Fruit fly (Drosophila melanogaster) whole organism, larva: ENCODE data around the gene Eig71Ec.

Experiments
- noc ChIP-seq: fragments of 200-800 bp; sonication (Bioruptor generic); optimal IDR thresholded peaks from 3 replicates; lab custom pipeline; 2019; ENCODE audit warnings: missing biosample characterization, mild to moderate bottlenecking, missing genetic modification characterization, moderate library complexity

Gene Eig71Ec

DNA sequence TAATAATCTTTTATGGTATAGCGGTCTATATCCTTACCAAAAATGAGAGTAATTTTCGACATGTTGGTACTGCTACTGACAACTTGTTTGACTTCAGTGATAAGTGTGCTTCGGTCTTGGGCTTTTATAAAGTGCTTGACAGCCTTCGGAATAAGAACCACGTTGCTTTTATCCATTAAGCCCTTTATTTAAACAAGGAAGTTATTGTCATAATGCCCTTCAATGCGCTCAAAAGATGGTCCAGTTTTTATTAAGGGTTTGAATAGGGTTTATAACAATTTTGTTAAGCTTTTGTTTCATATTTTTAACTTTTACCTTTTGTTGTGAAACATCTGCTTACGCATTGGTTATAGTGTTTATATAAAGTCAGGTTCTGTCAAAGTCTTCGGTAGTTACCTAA lies at the start of gene Eig71Ec, which contains the start of gene Eig71Ed:
Gene Eig71Ec, minus strand, starts transcription at position 101 of the 400 bp plus-strand sequence.
Gene Eig71Ed, plus strand, starts transcription at position 384 of the 400 bp plus-strand sequence.
- TF ChIP-seq noc (tag; lab: Kevin White, UChicago), result no peak

DNA sequence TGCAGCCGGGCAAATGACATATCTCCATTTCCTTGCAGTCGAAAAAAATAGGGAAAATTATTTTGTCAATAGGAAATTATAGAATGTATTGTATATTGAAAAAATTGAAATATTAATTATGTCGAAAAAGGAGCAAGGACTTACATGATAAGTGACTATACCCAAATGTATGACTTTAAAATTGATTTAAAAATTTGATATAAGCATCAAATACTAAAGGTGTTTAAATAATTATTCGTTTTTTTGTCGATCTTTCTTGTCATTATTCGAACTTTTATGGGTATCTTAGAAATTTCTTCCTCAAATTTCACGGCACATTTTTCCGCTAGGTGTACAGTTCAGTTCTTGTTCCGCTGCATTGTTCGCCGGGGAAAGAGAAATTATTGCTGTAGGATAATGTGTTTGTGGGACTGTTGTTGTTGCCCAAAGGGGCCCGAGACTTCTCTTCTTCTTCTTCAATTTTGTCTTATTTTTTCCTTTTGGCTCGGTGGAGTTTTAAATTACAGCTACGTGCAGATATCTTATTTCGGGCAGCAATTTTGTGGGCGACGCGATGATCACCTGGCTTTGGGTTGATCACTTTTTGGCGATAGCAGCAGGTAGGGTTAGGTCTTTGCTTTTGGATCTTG lies 48.4 kb upstream of the Eig71Ec start:
- no peak for TF ChIP-seq noc (tag; lab: Kevin White, UChicago)

DNA sequence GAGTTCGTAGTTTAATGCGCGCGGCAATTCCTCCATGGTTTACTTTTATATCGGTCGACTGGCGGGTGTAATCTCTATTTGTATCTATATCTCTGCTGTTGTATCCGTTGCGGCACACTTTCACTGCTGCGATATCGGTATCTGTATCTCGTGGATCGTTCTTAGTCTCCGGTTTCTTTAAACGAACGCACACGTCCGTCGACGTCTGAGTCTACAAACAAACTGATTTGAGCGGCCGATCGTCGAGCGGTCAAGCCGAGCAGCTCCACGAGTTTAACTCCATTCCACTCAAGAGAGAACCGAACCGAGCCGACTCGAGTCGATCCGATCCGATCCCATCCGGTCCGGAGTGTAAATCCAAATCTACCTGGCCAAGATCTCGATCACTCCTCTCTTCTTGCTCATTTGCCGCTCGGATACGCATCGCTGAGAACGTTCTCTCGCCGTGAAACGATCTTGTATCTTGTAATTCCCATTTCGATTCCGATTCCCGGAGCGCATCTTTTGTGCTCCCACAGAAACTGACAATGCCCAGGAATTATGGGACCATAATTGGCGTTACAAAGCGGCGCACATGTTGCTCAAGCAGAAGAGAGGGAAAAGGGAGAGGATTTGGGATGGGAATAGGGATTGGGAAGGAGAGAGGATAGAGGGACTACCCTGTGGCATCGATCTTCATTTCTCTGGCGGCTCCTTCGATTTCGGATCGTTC lies 47.7 kb upstream of the Eig71Ec start, which contains the start of gene comm2:
Gene comm2, minus strand, starts transcription at position 225 of the 712 bp plus-strand sequence.
- no peak for TF ChIP-seq noc (tag; lab: Kevin White, UChicago)

DNA sequence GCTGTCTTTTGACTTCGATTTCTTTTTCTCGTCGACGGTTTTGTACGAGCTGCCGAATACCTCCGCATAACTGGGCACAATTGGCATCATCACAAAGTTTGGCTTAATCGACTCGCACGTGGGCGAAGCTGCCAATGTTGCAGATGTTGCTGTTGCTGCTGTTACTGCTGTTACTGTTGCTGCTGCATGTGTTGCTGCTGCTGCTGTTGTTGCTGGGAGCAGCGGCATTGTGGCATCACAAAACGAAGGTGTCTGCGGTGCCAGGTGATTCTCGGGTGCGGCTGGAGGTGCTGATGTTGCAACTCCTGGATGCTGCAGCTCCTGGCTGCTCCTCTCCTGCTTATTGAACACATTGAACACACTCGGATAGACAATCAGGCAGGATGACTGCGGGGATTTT lies 45.9 kb upstream of the Eig71Ec start:
- TF ChIP-seq noc (tag; lab: Kevin White, UChicago), result no peak

DNA sequence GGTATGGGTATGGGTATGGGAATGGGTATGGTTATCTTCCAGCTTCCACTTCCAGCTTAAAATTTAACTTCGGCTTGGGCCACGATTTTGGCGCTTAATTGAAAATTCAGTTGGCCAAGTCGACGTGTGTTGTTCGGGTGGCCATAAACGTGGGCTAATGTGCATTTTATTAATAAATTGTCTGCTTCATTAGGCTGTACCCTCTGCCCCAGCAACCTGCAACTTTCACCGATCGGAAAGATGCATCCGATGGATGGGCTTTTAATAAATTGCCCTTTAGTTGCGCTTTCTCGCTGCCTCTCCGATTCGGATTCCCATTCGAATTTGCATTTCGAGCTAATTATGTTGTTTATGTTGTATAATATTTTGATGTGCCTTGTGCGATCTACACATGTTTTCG lies 43.1 kb upstream of the Eig71Ec start:
- TF ChIP-seq noc (tag; lab: Kevin White, UChicago), result no peak

DNA sequence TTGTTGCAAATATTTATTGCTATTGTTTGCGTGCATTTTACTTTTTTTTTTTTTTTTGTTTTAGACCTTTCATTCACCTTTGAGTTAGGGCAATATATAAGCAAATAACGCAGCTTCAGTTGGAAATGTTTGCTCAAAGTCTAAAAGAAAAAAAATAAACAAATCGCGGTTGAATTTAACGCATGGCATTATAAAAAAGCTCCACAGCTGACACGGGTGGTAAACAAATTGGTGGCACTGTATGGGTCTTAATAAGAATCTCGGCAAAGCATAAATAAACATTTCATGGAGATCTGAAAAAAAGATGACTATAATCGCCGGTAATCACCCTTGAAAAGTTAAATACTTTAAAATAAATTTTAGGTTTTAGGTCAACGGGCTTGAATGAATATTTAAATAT lies 42.4 kb upstream of the Eig71Ec start:
- TF ChIP-seq noc (tag; lab: Kevin White, UChicago), result peak; percentile 2

DNA sequence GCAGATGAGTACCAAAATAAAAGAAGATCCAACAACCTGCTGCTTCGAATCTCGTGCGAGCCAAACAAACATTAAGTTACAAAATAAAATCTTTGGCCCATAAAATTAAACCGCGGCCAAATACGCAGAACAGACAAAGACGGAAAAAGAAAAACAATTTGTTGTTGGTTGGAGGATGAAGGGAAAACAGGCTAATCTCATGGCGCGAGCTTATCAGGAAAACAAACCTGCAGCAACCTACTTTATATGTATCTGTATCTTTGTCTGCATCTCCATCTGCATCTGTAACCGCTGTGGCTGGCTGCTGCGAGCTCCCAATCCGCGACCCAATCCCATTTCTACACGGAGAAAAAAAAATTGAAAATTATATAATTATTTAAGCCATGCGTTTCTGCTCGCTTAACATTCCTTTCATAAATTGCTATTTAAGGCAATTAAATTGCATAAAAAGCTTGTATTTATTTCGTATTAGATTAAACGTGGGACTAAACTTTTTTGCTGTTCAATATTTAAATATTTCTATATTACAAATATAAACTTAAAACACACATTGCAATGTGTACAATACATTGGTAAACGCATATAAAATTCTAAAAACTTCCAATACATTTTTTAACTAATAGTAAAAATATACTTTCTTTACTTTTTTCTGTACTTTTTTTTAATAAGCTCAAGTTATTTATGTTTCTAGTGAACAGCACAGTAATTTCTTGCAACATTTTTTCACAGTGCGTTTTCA lies 40.9 kb upstream of the Eig71Ec start:
- no peak for TF ChIP-seq noc (tag; lab: Kevin White, UChicago)

DNA sequence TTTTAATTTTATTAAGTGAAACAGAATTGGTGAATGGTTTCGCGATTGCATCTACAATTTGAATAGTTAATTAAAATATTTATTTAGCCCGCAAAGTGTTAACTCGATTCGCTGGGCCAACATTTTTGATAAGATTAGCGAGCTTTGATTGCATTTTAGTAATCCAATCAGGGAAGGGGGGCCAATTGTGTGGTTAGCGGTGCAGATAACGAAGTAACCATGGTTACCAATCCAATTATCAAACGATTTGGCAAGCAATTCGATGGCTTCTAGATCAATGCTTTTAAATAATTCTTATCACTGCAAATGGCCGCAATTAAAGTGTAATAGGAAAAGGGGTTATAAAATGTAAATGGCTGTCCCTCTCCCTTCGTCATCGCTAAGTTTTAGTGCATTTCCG lies 40.3 kb upstream of the Eig71Ec start:
- no peak for TF ChIP-seq noc (tag; lab: Kevin White, UChicago)

DNA sequence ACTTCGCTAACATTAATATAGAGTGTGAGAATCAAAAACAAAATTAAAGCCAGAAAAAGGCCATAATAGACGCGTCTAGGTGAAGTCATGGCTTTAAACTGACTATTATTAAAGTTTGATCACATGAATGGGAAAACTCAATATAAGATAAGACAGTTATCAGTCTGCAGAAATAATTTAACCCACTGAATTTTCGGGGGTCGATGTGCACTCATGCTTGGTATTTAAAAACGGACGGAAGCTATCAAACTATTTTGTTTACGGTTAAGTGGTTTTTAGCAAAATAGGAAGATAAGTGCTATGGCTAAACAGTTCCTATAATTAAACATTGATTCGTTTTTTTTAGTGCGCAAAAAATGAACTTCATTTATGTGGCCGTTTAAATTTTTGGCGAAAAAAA lies 39.9 kb upstream of the Eig71Ec start, which contains the start of gene CG34451:
Gene CG34451, minus strand, starts transcription at position 101 of the 400 bp plus-strand sequence.
- TF ChIP-seq noc (tag; lab: Kevin White, UChicago), result no peak

DNA sequence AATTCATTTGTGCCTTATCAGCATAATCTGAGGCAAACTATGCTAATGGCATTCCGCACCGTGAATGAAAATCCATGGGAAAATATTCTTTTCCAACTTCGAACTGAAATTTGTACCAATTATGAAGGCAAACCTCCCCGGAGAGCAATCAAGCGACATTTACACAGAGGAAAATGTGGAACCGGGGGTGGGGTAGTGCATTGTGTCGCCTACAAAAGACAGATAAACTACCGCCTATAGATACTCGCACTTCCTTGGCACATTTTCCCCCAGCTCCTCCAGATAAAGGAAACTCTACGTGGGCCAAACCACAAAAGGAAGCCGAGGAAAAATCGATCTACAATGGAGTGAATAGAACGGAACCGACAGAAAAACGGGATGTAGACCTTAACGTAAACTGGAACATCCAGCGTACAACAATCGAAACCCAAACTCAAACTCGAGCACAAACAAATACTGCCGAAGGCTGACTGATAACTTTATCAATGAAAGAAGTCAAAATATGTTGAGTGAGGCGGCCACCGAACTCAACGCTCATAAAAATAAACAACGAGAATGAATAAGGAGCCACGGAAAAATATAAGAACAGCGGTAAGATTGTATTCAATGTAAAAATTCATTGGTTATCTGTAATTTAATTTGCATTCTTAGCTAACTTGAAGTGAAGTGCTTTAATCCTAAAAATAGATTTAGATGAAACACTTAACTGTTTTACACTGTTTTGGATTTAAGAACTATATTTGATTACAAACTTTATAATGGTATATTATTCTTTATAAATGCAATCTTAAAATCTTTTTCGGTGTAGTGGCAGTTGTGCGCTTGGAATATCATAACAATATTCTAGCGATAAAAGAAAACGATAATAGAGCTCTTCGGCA lies 38.9 kb upstream of the Eig71Ec start:
- peak; percentile 31 for TF ChIP-seq noc (tag; lab: Kevin White, UChicago)

DNA sequence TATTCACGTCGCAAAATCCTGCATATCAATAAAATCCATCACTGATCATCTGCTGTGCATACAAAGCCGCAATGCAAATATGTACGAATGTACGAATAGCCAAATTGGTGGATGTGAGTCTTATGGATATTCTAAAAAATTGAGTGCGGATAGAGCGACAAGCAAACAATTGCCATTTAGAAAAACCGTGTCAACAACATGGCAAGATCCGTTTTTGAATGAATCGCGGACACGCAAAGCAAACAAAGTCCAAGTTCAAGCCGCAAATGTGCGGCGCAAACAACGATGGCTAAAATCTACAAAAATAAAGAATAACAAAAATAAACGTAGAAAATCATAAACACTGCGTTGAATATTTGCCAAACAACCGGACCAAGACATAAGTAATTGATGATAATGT lies 37.5 kb upstream of the Eig71Ec start:
- TF ChIP-seq noc (tag; lab: Kevin White, UChicago), result peak; percentile 48

DNA sequence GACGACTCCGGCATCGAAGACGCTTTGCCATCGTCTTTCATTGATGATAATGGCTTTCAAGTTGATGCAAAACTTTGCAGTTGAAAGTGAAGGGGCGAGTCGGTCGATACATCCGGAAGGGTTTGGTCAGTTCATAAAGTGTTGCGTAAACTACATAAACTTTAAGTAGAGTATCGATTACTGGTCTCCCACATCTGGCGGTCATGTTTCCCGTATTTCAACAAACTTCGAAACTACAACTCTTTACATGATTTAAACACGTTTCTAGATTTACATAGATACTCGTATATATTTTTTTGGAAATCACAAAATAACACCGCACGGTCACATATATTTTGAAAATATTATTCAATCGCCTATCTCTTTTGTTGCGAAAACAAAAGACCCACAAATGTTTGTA lies 35.7 kb upstream of the Eig71Ec start, which contains the start of gene CG34452:
Gene CG34452, minus strand, starts transcription at position 101 of the 400 bp plus-strand sequence.
- TF ChIP-seq noc (tag; lab: Kevin White, UChicago), result no peak

DNA sequence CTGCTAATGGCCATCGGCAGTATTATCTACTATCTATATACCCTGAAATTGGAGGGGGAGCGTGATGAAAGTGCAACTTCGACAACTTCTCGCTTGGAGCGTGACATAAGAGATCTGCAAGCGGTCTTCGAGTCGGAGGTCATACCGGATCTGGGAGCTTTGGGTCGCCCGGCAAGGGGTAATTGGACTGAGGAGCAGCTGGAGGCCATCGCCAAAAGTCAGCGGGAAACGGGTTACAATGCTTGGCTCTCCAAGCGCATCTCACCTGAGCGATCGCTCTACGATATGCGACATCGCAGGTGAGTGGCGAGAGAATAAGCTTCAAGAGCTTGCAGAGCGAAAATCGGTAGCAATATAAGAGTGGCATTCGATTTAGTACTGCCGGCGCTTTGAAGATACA lies 32.0 kb upstream of the Eig71Ec start:
- TF ChIP-seq noc (tag; lab: Kevin White, UChicago), result no peak

DNA sequence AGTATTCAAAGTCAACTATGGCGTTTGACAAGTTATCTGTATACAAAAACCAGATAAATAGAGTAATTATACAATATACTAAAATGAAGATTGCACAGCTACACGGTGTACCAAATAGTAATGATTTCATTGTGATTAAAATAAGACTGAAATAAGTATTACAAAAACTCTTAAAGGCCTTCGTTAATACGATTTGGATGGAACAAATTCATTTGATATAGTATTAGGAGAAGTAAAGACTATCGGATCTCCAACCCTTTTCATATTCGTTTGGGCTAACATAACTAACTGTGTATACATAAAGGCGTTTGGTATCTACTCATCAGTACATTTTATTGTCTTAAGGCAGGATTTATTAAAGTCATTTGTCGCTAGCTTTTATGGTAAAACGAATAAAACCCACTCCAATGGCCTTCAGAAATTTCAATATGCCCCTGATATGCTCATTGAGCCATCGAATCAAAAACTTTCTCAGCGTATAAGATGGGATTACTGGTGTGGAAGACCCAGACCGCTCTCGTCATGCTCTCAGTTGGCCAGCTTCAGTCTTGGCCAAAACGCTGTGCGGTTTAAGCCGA lies 31.4 kb upstream of the Eig71Ec start, which contains the start of the genes CG7579 and Pgant8:
Gene CG7579, minus strand, starts transcription at position 101 of the 578 bp plus-strand sequence.
Gene Pgant8, plus strand, starts transcription at position 528 of the 578 bp plus-strand sequence.
- TF ChIP-seq noc (tag; lab: Kevin White, UChicago), result no peak
